Fruit fly (Drosophila melanogaster) whole organism, adult: ENCODE measurements around the gene CG10252.

Experiments used
- CG14711 ChIP-seq: fragments of 200-800 bp; sonication (Bioruptor generic); optimal IDR thresholded peaks from 2 replicates; lab custom pipeline; 2018; ENCODE audit warnings: missing biosample characterization, mild to moderate bottlenecking, missing genetic modification characterization, moderate library complexity
- CG33017 ChIP-seq: fragments of 200-800 bp; sonication (Bioruptor generic); optimal IDR thresholded peaks from 2 replicates; lab custom pipeline; 2018; ENCODE audit warnings: missing biosample characterization, mild to moderate bottlenecking, missing genetic modification characterization, moderate library complexity
- CG5204 ChIP-seq: fragments of 200-800 bp; sonication (Bioruptor generic); optimal IDR thresholded peaks from 2 replicates; lab custom pipeline; 2016; ENCODE audit warnings: missing biosample characterization, missing genetic modification characterization
- Clk ChIP-seq: fragments of 200-800 bp; sonication (Bioruptor generic); optimal IDR thresholded peaks from 2 replicates; lab custom pipeline; 2017; ENCODE audit warnings: missing biosample characterization, missing genetic modification characterization
- Crg-1 ChIP-seq: fragments of 200-800 bp; sonication (Bioruptor generic); optimal IDR thresholded peaks from 2 replicates; lab custom pipeline; 2016; ENCODE audit warnings: missing biosample characterization, missing genetic modification characterization
- Mnt ChIP-seq: fragments of 200-800 bp; sonication (Bioruptor generic); optimal IDR thresholded peaks from 2 replicates; lab custom pipeline; 2016; ENCODE audit warnings: missing biosample characterization, mild to moderate bottlenecking, missing genetic modification characterization
- cnc ChIP-seq, 2 experiments: fragments of >200 bp; optimal IDR thresholded peaks; 2 replicates each; lab custom pipeline; 2017
- ovo ChIP-seq: fragments of 200-800 bp; sonication (Bioruptor generic); optimal IDR thresholded peaks from 2 replicates; lab custom pipeline; 2016; ENCODE audit warnings: missing biosample characterization, missing genetic modification characterization
- toe ChIP-seq: fragments of 200-800 bp; sonication (Bioruptor generic); optimal IDR thresholded peaks from 2 replicates; lab custom pipeline; 2016; ENCODE audit warnings: missing biosample characterization, missing genetic modification characterization

DNA sequence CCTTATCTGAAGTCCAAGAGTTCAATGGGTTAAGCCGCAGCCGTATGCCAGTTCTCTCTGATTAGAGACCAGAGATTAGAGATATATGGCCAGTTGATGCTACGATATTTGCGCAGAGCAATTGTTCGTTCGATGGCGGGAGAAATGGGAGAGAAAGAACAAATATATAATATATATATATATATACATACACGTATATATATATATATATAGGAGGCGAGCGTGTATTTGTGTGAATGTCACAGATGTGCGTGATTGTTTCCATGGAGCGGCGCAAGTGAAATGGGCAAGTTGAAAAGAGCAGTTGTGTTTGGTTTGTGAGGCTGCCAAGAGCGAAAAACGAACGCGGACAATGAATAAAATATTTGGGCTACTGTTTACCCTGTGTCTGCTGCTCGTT lies 19.0 kb downstream of the CG10252 start, which contains the start of gene GILT3:
- no peak for TF ChIP-seq CG5204 (GFP tag; lab: Kevin White, UChicago)
- TF ChIP-seq ovo (GFP tag; lab: Kevin White, UChicago), result no peak
- no peak for TF ChIP-seq Mnt (GFP tag; lab: Kevin White, UChicago)
- no peak for TF ChIP-seq cnc (optimal IDR thresholded peaks at IDR 0.05; lab: Kevin White, UChicago)
- no peak for TF ChIP-seq CG14711 (tag; lab: Kevin White, UChicago)
- no peak for TF ChIP-seq Clk (GFP tag; lab: Kevin White, UChicago)
- no peak for TF ChIP-seq Crg-1 (GFP tag; lab: Kevin White, UChicago)
- no peak for TF ChIP-seq CG33017
- TF ChIP-seq toe (GFP tag; lab: Kevin White, UChicago), result no peak
